Fruit fly (Drosophila melanogaster) whole organism, prepupa: ENCODE data around the gene CG2818.

Experiments used
- CG11294 ChIP-seq: fragments of 200-800 bp; sonication (Bioruptor generic); IDR thresholded peaks from 2 replicates; pipeline ENCODE4 v1.3.6; 2022; ENCODE audit warnings: missing biosample characterization, missing genetic modification characterization
- CG11762 ChIP-seq: fragments of 200-800 bp; sonication (Bioruptor generic); optimal IDR thresholded peaks from 3 replicates; lab custom pipeline; 2016; ENCODE audit warnings: missing biosample characterization, missing genetic modification characterization; ENCODE audit not compliant: insufficient read depth
- CG15336 ChIP-seq: fragments of 200-800 bp; sonication (Bioruptor generic); IDR thresholded peaks from 2 replicates; pipeline ENCODE4 v1.3.6; 2022; ENCODE audit warnings: missing biosample characterization, missing genetic modification characterization
- CG1621 ChIP-seq: fragments of 200-800 bp; sonication (Bioruptor generic); optimal IDR thresholded peaks from 3 replicates; lab custom pipeline; 2018; ENCODE audit warnings: missing biosample characterization, mild to moderate bottlenecking, missing genetic modification characterization
- CG16779 ChIP-seq: fragments of 200-800 bp; sonication (Bioruptor generic); optimal IDR thresholded peaks from 3 replicates; lab custom pipeline; 2017; ENCODE audit warnings: missing biosample characterization, mild to moderate bottlenecking, missing genetic modification characterization
- CG3032 ChIP-seq: fragments of 200-800 bp; optimal IDR thresholded peaks from 2 replicates; lab custom pipeline; 2019; ENCODE audit warnings: missing biosample characterization, mild to moderate bottlenecking, missing genetic modification characterization, moderate library complexity
- CG31627 ChIP-seq: fragments of 200-800 bp; sonication (Bioruptor generic); optimal IDR thresholded peaks from 3 replicates; lab custom pipeline; 2016; ENCODE audit warnings: missing biosample characterization, missing genetic modification characterization
- CG32006 ChIP-seq: fragments of 200-800 bp; sonication (Bioruptor generic); optimal IDR thresholded peaks from 3 replicates; lab custom pipeline; 2017; ENCODE audit warnings: missing biosample characterization, mild to moderate bottlenecking, missing genetic modification characterization
- CG34406 ChIP-seq: fragments of 200-800 bp; sonication (Bioruptor generic); optimal IDR thresholded peaks from 3 replicates; lab custom pipeline; 2016; ENCODE audit warnings: missing biosample characterization, missing genetic modification characterization
- CG3919 ChIP-seq: fragments of 200-800 bp; sonication (Bioruptor generic); optimal IDR thresholded peaks from 3 replicates; lab custom pipeline; 2016; ENCODE audit warnings: missing biosample characterization, missing genetic modification characterization
- CG4318 ChIP-seq: fragments of 200-800 bp; sonication (Bioruptor generic); optimal IDR thresholded peaks from 3 replicates; lab custom pipeline; 2017; ENCODE audit warnings: missing biosample characterization, mild to moderate bottlenecking, missing genetic modification characterization
- CG6276 ChIP-seq: fragments of 200-800 bp; sonication (Bioruptor generic); optimal IDR thresholded peaks from 2 replicates; lab custom pipeline; 2017; ENCODE audit warnings: missing biosample characterization, mild to moderate bottlenecking, missing genetic modification characterization
- CG6808 ChIP-seq: fragments of 200-800 bp; sonication (Bioruptor generic); optimal IDR thresholded peaks from 3 replicates; lab custom pipeline; 2017; ENCODE audit warnings: missing biosample characterization, missing genetic modification characterization, mild to moderate bottlenecking, moderate library complexity, missing genetic modification reagents
- CG7368 ChIP-seq: fragments of 200-800 bp; sonication (Bioruptor generic); optimal IDR thresholded peaks from 3 replicates; lab custom pipeline; 2016; ENCODE audit warnings: missing biosample characterization, missing genetic modification characterization
- CG8319 ChIP-seq: fragments of 200-800 bp; sonication (Bioruptor generic); optimal IDR thresholded peaks from 3 replicates; lab custom pipeline; 2016; ENCODE audit warnings: missing biosample characterization, missing genetic modification characterization
- CG8632 ChIP-seq: fragments of 200-800 bp; sonication (Bioruptor generic); optimal IDR thresholded peaks from 3 replicates; lab custom pipeline; 2016; ENCODE audit warnings: missing biosample characterization, missing genetic modification characterization
- Eip75B ChIP-seq: fragments of 200-800 bp; sonication (Bioruptor generic); optimal IDR thresholded peaks from 3 replicates; lab custom pipeline; 2016; ENCODE audit warnings: missing biosample characterization, missing genetic modification characterization
- Eip78C ChIP-seq: fragments of 200-800 bp; sonication (Bioruptor generic); peaks from one replicate; lab custom pipeline; 2016; ENCODE audit warnings: missing biosample characterization, missing genetic modification characterization
- Eip93F ChIP-seq: fragments of 200-800 bp; sonication (Bioruptor generic); optimal IDR thresholded peaks from 2 replicates; lab custom pipeline; 2016; ENCODE audit warnings: missing biosample characterization, mild to moderate bottlenecking, missing genetic modification characterization
- Ets96B ChIP-seq: fragments of 200-800 bp; optimal IDR thresholded peaks from 2 replicates; lab custom pipeline; 2019; ENCODE audit warnings: missing biosample characterization, mild to moderate bottlenecking, missing genetic modification characterization, moderate library complexity
- Gug ChIP-seq: fragments of 200-800 bp; sonication (Bioruptor generic); IDR thresholded peaks from 2 replicates; pipeline ENCODE4 v1.3.6; 2022; ENCODE audit warnings: missing biosample characterization, missing genetic modification characterization
- Hr38 ChIP-seq: sonication (Bioruptor generic); optimal IDR thresholded peaks from 2 replicates; lab custom pipeline; 2016; ENCODE audit warnings: missing biosample characterization, missing genetic modification characterization
- Hr39 ChIP-seq: fragments of 200-800 bp; sonication (Bioruptor generic); optimal IDR thresholded peaks from 2 replicates; lab custom pipeline; 2016; ENCODE audit warnings: missing biosample characterization, missing genetic modification characterization
- Hr4 ChIP-seq: fragments of 200-800 bp; sonication (Bioruptor generic); optimal IDR thresholded peaks from 3 replicates; lab custom pipeline; 2016; ENCODE audit warnings: missing biosample characterization, missing genetic modification characterization
- Lpt ChIP-seq: fragments of 200-800 bp; sonication (Bioruptor generic); optimal IDR thresholded peaks from 3 replicates; lab custom pipeline; 2016; ENCODE audit warnings: missing biosample characterization, missing genetic modification characterization
- OdsH ChIP-seq: fragments of 200-800 bp; sonication (Bioruptor generic); optimal IDR thresholded peaks from 3 replicates; lab custom pipeline; 2016; ENCODE audit warnings: missing biosample characterization, missing genetic modification characterization
- Smox ChIP-seq: fragments of 200-800 bp; sonication (Bioruptor generic); optimal IDR thresholded peaks from 3 replicates; lab custom pipeline; 2016; ENCODE audit warnings: missing biosample characterization, missing genetic modification characterization
- achi ChIP-seq: fragments of 200-800 bp; sonication (Bioruptor generic); optimal IDR thresholded peaks from 3 replicates; lab custom pipeline; 2016; ENCODE audit warnings: missing biosample characterization, missing genetic modification characterization
- acj6 ChIP-seq: fragments of 200-800 bp; sonication (Bioruptor generic); optimal IDR thresholded peaks from 3 replicates; lab custom pipeline; 2016; ENCODE audit warnings: missing biosample characterization, missing genetic modification characterization
- cyc ChIP-seq: fragments of 200-800 bp; sonication (Bioruptor generic); optimal IDR thresholded peaks from 3 replicates; lab custom pipeline; 2016; ENCODE audit warnings: missing biosample characterization, missing genetic modification characterization
- dac ChIP-seq: fragments of 200-800 bp; sonication (Bioruptor generic); optimal IDR thresholded peaks from 2 replicates; lab custom pipeline; 2017; ENCODE audit warnings: missing biosample characterization, mild to moderate bottlenecking, missing genetic modification characterization
- dsx ChIP-seq: fragments of 200-800 bp; optimal IDR thresholded peaks from 3 replicates; lab custom pipeline; 2019; ENCODE audit warnings: missing biosample characterization, mild to moderate bottlenecking, missing genetic modification characterization, moderate library complexity; ENCODE audit not compliant: poor library complexity, severe bottlenecking
- eg ChIP-seq: fragments of 200-800 bp; sonication (Bioruptor generic); IDR thresholded peaks from 3 replicates; pipeline ENCODE4 v1.3.6; 2022; ENCODE audit warnings: missing biosample characterization, missing genetic modification characterization
- lz ChIP-seq: fragments of 200-800 bp; sonication (Bioruptor generic); optimal IDR thresholded peaks from 3 replicates; lab custom pipeline; 2016; ENCODE audit warnings: missing biosample characterization, missing genetic modification characterization
- salr ChIP-seq, 2 experiments: fragments of 200-800 bp; sonication (Bioruptor generic); optimal IDR thresholded peaks; 3 replicates each; lab custom pipeline; 2016 to 2018; ENCODE audit warnings: missing biosample characterization in 2 of 2, missing genetic modification characterization in 2 of 2, mild to moderate bottlenecking in 1 of 2
- spab ChIP-seq: fragments of 200-800 bp; sonication (Bioruptor generic); optimal IDR thresholded peaks from 2 replicates; lab custom pipeline; 2017; ENCODE audit warnings: missing biosample characterization, mild to moderate bottlenecking, missing genetic modification characterization, missing genetic modification reagents
- ss ChIP-seq, 2 experiments: fragments of 200-800 bp; sonication (Bioruptor generic); optimal IDR thresholded peaks; 2 replicates in 1 of 2; 3 replicates in 1 of 2; lab custom pipeline; 2017 to 2018; ENCODE audit warnings: mild to moderate bottlenecking in 2 of 2, missing biosample characterization in 2 of 2, missing genetic modification characterization in 2 of 2, moderate library complexity in 1 of 2
- svp ChIP-seq: fragments of 200-800 bp; sonication (Bioruptor generic); peaks from one replicate; lab custom pipeline; 2016; ENCODE audit warnings: missing biosample characterization, missing genetic modification characterization
- vri ChIP-seq: fragments of 200-800 bp; sonication (Bioruptor generic); optimal IDR thresholded peaks from 3 replicates; lab custom pipeline; 2016; ENCODE audit warnings: missing biosample characterization, mild to moderate bottlenecking, missing genetic modification characterization

CG2818 gene

dm6 chr2L:3731055-3731454 is 17.9 kb downstream of the CG2818 start (continued):
- no peak for TF ChIP-seq Gug
- peak; percentile 62 for TF ChIP-seq CG15336 (GFP tag; lab: Robert Waterston, UW)
- TF ChIP-seq ss (GFP tag; optimal IDR thresholded peaks at IDR 0.05; lab: Kevin White, UChicago) = no peak
- TF ChIP-seq svp (GFP tag; lab: Kevin White, UChicago) = no peak
- TF ChIP-seq CG4318 (GFP tag; lab: Kevin White, UChicago) = peak; percentile 74
- no peak for TF ChIP-seq CG1621
- TF ChIP-seq Lpt (GFP tag; lab: Kevin White, UChicago) = peak; percentile 44
- no peak for TF ChIP-seq Hr38
- peak in 1 of 2 experiments; percentile 42 for TF ChIP-seq salr (GFP tag; optimal IDR thresholded peaks at IDR 0.05; lab: Kevin White, UChicago)
- no peak for TF ChIP-seq CG16779 (tag; lab: Kevin White, UChicago)
- no peak for TF ChIP-seq CG31627 (GFP tag; lab: Kevin White, UChicago)
- no peak for TF ChIP-seq spab
- TF ChIP-seq acj6 (GFP tag; lab: Kevin White, UChicago) = no peak
- no peak for TF ChIP-seq lz (GFP tag; lab: Kevin White, UChicago)
- no peak for TF ChIP-seq dsx (GFP tag; lab: Kevin White, UChicago)
- TF ChIP-seq Ets96B (tag; lab: Kevin White, UChicago) = no peak
- TF ChIP-seq Eip93F (GFP tag; lab: Kevin White, UChicago) = no peak
- peak; percentile 90 for TF ChIP-seq CG32006 (GFP tag; lab: Kevin White, UChicago)
- TF ChIP-seq eg = 0 out of 3 replicates have a peak, but pooled peaks have one; percentile 43
- TF ChIP-seq CG11294 (GFP tag; lab: Robert Waterston, UW) = no peak
- TF ChIP-seq CG8319 (GFP tag; lab: Kevin White, UChicago) = no peak
- no peak for TF ChIP-seq vri (GFP tag; lab: Kevin White, UChicago)
- no peak for TF ChIP-seq CG34406 (GFP tag; lab: Kevin White, UChicago)
- TF ChIP-seq CG6808 = no peak
- TF ChIP-seq Hr39 (GFP tag; lab: Kevin White, UChicago) = no peak
- no peak for TF ChIP-seq CG3032
- TF ChIP-seq dac (GFP tag; lab: Kevin White, UChicago) = peak; percentile 74
- TF ChIP-seq cyc (GFP tag; lab: Kevin White, UChicago) = no peak
- peak; percentile 74 for TF ChIP-seq CG6276 (GFP tag; lab: Kevin White, UChicago)
- TF ChIP-seq Hr4 (GFP tag; lab: Kevin White, UChicago) = peak; percentile 85
- no peak for TF ChIP-seq CG11762
- no peak for TF ChIP-seq achi (GFP tag; lab: Kevin White, UChicago)
- TF ChIP-seq OdsH = no peak

DNA sequence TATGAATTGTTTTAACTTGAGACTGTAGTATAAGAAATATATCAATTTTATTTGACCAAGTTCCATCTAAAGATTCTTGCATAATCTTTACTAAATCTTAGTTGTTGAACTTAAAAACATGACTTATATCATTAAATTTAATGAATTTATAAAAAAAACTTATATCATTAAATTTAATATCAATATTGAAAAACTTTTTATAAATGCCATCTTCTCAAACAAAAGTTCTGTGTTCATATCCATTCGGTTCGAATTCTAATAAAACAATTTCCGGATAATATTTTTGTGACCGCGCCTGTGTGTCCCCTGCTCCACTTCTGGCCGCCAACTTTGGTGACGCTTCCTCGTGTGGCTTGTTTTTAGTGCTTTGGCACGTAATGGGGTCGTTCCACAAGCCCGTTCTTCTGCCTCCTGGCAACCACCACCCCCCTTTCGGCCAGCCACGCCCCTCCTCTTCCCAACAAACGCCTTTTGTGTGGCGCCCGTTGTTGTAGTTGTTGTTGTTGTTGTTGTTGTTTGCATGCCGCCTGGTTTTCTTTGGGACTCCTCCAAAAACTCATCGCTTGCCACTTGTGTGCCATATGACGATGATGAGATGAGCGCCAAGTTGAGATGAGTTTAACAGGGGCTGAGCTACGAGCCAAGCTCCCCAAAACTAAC is 24.0 kb downstream of the CG2818 start:
- TF ChIP-seq Smox (no peak), Eip78C (peak; percentile 81), CG3919 (GFP tag; lab: Kevin White, UChicago) (peak; percentile 36), Hr39 (GFP tag; lab: Kevin White, UChicago) (no peak), Eip93F (GFP tag; lab: Kevin White, UChicago) (no peak), acj6 (GFP tag; lab: Kevin White, UChicago) (peak; percentile 10), Ets96B (tag; lab: Kevin White, UChicago) (peak; percentile 27), eg (0 out of 3 replicates have a peak, but pooled peaks have one; percentile 28), CG6808 (no peak), CG3032 (peak; percentile 4), CG8632 (GFP tag; lab: Kevin White, UChicago) (peak; percentile 3), Eip75B (GFP tag; lab: Kevin White, UChicago) (no peak), salr (GFP tag; optimal IDR thresholded peaks at IDR 0.05; lab: Kevin White, UChicago) (peak in 1 of 2 experiments; percentile 32), svp (GFP tag; lab: Kevin White, UChicago) (peak; percentile 56), CG6276 (GFP tag; lab: Kevin White, UChicago) (peak; percentile 36), achi (GFP tag; lab: Kevin White, UChicago) (peak; percentile 39), CG7368 (GFP tag; lab: Kevin White, UChicago) (no peak), OdsH (peak; percentile 29), CG34406 (GFP tag; lab: Kevin White, UChicago) (peak; percentile 13), CG32006 (GFP tag; lab: Kevin White, UChicago) (peak; percentile 61), CG1621 (no peak)
